Fruit fly (Drosophila melanogaster) whole organism, prepupa: ENCODE measurements around the gene Lam.

Experiments
- Blimp-1 ChIP-seq: fragments of 200-800 bp; sonication (Bioruptor generic); optimal IDR thresholded peaks from 3 replicates; lab custom pipeline; 2017; ENCODE audit warnings: missing biosample characterization, missing genetic modification characterization, mild to moderate bottlenecking, moderate library complexity, missing genetic modification reagents
- CG10669 ChIP-seq: fragments of 200-800 bp; sonication (Bioruptor generic); optimal IDR thresholded peaks from 3 replicates; lab custom pipeline; 2018; ENCODE audit warnings: missing biosample characterization, mild to moderate bottlenecking, missing genetic modification characterization, moderate library complexity
- CG11762 ChIP-seq: fragments of 200-800 bp; sonication (Bioruptor generic); optimal IDR thresholded peaks from 3 replicates; lab custom pipeline; 2016; ENCODE audit warnings: missing biosample characterization, missing genetic modification characterization; ENCODE audit not compliant: insufficient read depth
- CG1621 ChIP-seq: fragments of 200-800 bp; sonication (Bioruptor generic); optimal IDR thresholded peaks from 3 replicates; lab custom pipeline; 2018; ENCODE audit warnings: missing biosample characterization, mild to moderate bottlenecking, missing genetic modification characterization
- CG3032 ChIP-seq: fragments of 200-800 bp; optimal IDR thresholded peaks from 2 replicates; lab custom pipeline; 2019; ENCODE audit warnings: missing biosample characterization, mild to moderate bottlenecking, missing genetic modification characterization, moderate library complexity
- CG31627 ChIP-seq: fragments of 200-800 bp; sonication (Bioruptor generic); optimal IDR thresholded peaks from 3 replicates; lab custom pipeline; 2016; ENCODE audit warnings: missing biosample characterization, missing genetic modification characterization
- CG4318 ChIP-seq: fragments of 200-800 bp; sonication (Bioruptor generic); optimal IDR thresholded peaks from 3 replicates; lab custom pipeline; 2017; ENCODE audit warnings: missing biosample characterization, mild to moderate bottlenecking, missing genetic modification characterization
- CG6163 ChIP-seq: fragments of 200-800 bp; sonication (Bioruptor generic); IDR thresholded peaks from 3 replicates; pipeline ENCODE4 v1.3.6; 2022; ENCODE audit warnings: missing biosample characterization, missing genetic modification characterization
- CG6276 ChIP-seq: fragments of 200-800 bp; sonication (Bioruptor generic); optimal IDR thresholded peaks from 2 replicates; lab custom pipeline; 2017; ENCODE audit warnings: missing biosample characterization, mild to moderate bottlenecking, missing genetic modification characterization
- CG6854 ChIP-seq: fragments of 200-800 bp; sonication (Bioruptor generic); optimal IDR thresholded peaks from 2 replicates; lab custom pipeline; 2017; ENCODE audit warnings: missing biosample characterization, mild to moderate bottlenecking, missing genetic modification characterization
- CG7368 ChIP-seq: fragments of 200-800 bp; sonication (Bioruptor generic); optimal IDR thresholded peaks from 3 replicates; lab custom pipeline; 2016; ENCODE audit warnings: missing biosample characterization, missing genetic modification characterization
- CG8632 ChIP-seq: fragments of 200-800 bp; sonication (Bioruptor generic); optimal IDR thresholded peaks from 3 replicates; lab custom pipeline; 2016; ENCODE audit warnings: missing biosample characterization, missing genetic modification characterization
- Eip78C ChIP-seq: fragments of 200-800 bp; sonication (Bioruptor generic); peaks from one replicate; lab custom pipeline; 2016; ENCODE audit warnings: missing biosample characterization, missing genetic modification characterization
- Ets21C ChIP-seq: fragments of 200-800 bp; sonication (Bioruptor generic); optimal IDR thresholded peaks from 3 replicates; lab custom pipeline; 2016; ENCODE audit warnings: missing biosample characterization, missing genetic modification characterization
- Ets96B ChIP-seq: fragments of 200-800 bp; optimal IDR thresholded peaks from 2 replicates; lab custom pipeline; 2019; ENCODE audit warnings: missing biosample characterization, mild to moderate bottlenecking, missing genetic modification characterization, moderate library complexity
- Hr39 ChIP-seq: fragments of 200-800 bp; sonication (Bioruptor generic); optimal IDR thresholded peaks from 2 replicates; lab custom pipeline; 2016; ENCODE audit warnings: missing biosample characterization, missing genetic modification characterization
- Lpt ChIP-seq: fragments of 200-800 bp; sonication (Bioruptor generic); optimal IDR thresholded peaks from 3 replicates; lab custom pipeline; 2016; ENCODE audit warnings: missing biosample characterization, missing genetic modification characterization
- OdsH ChIP-seq: fragments of 200-800 bp; sonication (Bioruptor generic); optimal IDR thresholded peaks from 3 replicates; lab custom pipeline; 2016; ENCODE audit warnings: missing biosample characterization, missing genetic modification characterization
- Sox14 ChIP-seq: fragments of 200-800 bp; sonication (Bioruptor generic); optimal IDR thresholded peaks from 3 replicates; lab custom pipeline; 2016; ENCODE audit warnings: missing biosample characterization, missing genetic modification characterization
- achi ChIP-seq: fragments of 200-800 bp; sonication (Bioruptor generic); optimal IDR thresholded peaks from 3 replicates; lab custom pipeline; 2016; ENCODE audit warnings: missing biosample characterization, missing genetic modification characterization
- acj6 ChIP-seq: fragments of 200-800 bp; sonication (Bioruptor generic); optimal IDR thresholded peaks from 3 replicates; lab custom pipeline; 2016; ENCODE audit warnings: missing biosample characterization, missing genetic modification characterization
- esn ChIP-seq: fragments of 200-800 bp; sonication (Bioruptor generic); optimal IDR thresholded peaks from 2 replicates; lab custom pipeline; 2016; ENCODE audit warnings: missing biosample characterization, mild to moderate bottlenecking, missing genetic modification characterization, moderate library complexity
- fd59A ChIP-seq: fragments of 200-800 bp; sonication (Bioruptor generic); optimal IDR thresholded peaks from 2 replicates; lab custom pipeline; 2017; ENCODE audit warnings: missing biosample characterization, mild to moderate bottlenecking, missing genetic modification characterization, missing genetic modification reagents
- fkh ChIP-seq: fragments of 200-800 bp; sonication (Bioruptor generic); optimal IDR thresholded peaks from 3 replicates; lab custom pipeline; 2017; ENCODE audit warnings: missing biosample characterization, mild to moderate bottlenecking, missing genetic modification characterization, moderate library complexity
- lz ChIP-seq: fragments of 200-800 bp; sonication (Bioruptor generic); optimal IDR thresholded peaks from 3 replicates; lab custom pipeline; 2016; ENCODE audit warnings: missing biosample characterization, missing genetic modification characterization
- pdm3 ChIP-seq: fragments of 200-800 bp; sonication (Bioruptor generic); optimal IDR thresholded peaks from 3 replicates; lab custom pipeline; 2016; ENCODE audit warnings: missing biosample characterization, missing genetic modification characterization
- salr ChIP-seq, 2 experiments: fragments of 200-800 bp; sonication (Bioruptor generic); optimal IDR thresholded peaks; 3 replicates each; lab custom pipeline; 2016 to 2018; ENCODE audit warnings: missing biosample characterization in 2 of 2, missing genetic modification characterization in 2 of 2, mild to moderate bottlenecking in 1 of 2
- ss ChIP-seq, 2 experiments: fragments of 200-800 bp; sonication (Bioruptor generic); optimal IDR thresholded peaks; 2 replicates in 1 of 2; 3 replicates in 1 of 2; lab custom pipeline; 2017 to 2018; ENCODE audit warnings: mild to moderate bottlenecking in 2 of 2, missing biosample characterization in 2 of 2, missing genetic modification characterization in 2 of 2, moderate library complexity in 1 of 2
- svp ChIP-seq: fragments of 200-800 bp; sonication (Bioruptor generic); peaks from one replicate; lab custom pipeline; 2016; ENCODE audit warnings: missing biosample characterization, missing genetic modification characterization
- topi ChIP-seq: fragments of 200-800 bp; sonication (Bioruptor generic); optimal IDR thresholded peaks from 3 replicates; lab custom pipeline; 2016; ENCODE audit warnings: missing biosample characterization, missing genetic modification characterization
- vri ChIP-seq: fragments of 200-800 bp; sonication (Bioruptor generic); optimal IDR thresholded peaks from 3 replicates; lab custom pipeline; 2016; ENCODE audit warnings: missing biosample characterization, mild to moderate bottlenecking, missing genetic modification characterization

Gene Lam

DNA sequence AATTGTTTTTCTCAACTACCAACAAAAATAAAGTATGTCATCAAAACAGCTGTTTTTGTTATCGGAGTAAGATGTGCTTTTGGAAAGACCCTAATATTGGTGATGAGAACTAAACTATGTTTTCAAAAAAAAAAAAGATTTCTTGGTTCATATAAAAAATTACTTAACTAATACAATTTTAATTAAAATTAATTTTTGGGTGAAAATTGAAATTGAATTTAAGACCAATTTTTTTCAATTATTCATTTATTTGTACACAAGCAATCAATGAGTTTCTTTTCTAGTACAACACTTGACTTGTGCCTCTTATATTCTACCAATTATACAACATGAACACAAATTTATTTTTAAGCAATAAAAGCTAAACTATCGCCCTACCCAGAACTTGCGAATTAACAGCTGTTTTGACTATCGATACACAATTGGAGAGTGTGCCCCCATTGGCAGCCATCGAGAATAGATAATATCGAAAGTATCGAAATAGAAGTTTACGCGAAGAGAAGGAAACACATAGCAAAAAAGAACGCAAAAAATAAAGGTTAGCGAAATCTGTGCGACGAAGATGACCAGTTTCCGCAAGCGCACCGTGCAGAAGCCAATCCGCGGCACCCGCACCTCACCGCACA lies 18.3 kb upstream of the Lam start, which contains the start of the genes Vps52 and Elp4 (continued):
- TF ChIP-seq Lpt (GFP tag; lab: Kevin White, UChicago) (peak; percentile 55), pdm3 (GFP tag; lab: Kevin White, UChicago) (no peak), esn (peak; percentile 77), acj6 (no peak), CG8632 (GFP tag; lab: Kevin White, UChicago) (peak; percentile 55), lz (GFP tag; lab: Kevin White, UChicago) (peak; percentile 72), ss (GFP tag; optimal IDR thresholded peaks at IDR 0.05; lab: Kevin White, UChicago) (no peak), Ets21C (GFP tag; lab: Kevin White, UChicago) (no peak)

DNA sequence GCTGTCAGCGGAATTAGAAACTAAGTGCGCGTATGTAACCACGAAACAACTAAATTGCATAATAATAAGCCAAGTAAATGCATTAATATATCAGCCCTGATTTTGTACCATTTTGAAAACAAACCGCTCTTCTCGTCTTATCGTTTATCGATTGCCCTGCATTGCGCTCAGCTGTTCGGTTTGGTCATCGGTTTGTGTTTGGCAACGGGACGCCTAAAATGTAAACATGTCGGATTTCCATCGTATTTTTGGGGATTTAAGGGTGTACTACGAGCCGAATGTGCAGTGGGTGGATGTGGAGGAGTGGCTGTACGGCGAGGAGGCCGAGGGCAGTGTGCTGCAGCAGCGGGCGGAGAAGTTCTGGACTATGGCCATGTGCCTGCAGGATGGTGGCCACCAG lies 16.6 kb upstream of the Lam start, which contains the start of gene Cap-D3:
Gene Cap-D3 (plus strand): TSS at position 183 of the 400 bp plus-strand sequence.
- no peak for TF ChIP-seq Hr39 (GFP tag; lab: Kevin White, UChicago)
- TF ChIP-seq fkh (GFP tag; lab: Kevin White, UChicago), result peak; percentile 86
- TF ChIP-seq CG11762 (GFP tag; lab: Kevin White, UChicago), result no peak
- no peak for TF ChIP-seq CG6854 (GFP tag; lab: Kevin White, UChicago)
- TF ChIP-seq CG7368, result no peak
- TF ChIP-seq vri, result no peak

DNA sequence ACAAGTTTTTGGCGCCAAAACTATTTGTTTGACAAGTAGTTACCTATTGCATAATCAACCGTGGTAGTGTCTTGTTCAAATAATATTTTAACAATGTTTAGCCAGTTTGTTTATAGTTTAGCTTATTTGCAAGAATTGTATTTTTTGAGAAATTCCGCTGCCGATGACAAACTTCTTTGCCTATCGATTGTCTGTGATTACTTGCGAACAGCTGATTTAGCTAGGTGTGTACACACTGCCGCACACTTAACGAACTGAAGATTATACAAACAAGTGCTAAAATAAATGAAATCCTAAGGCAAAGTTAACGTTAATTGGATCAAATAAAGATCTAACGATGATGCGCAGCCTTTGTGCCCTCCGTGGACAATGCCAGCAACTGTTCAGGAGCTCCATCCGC lies 15.5 kb upstream of the Lam start, which contains the start of gene Cox11:
Gene Cox11 (plus strand): TSS at position 220 of the 400 bp plus-strand sequence.
- TF ChIP-seq ss (GFP tag; optimal IDR thresholded peaks at IDR 0.05; lab: Kevin White, UChicago) (no peak), OdsH (GFP tag; lab: Kevin White, UChicago) (no peak), lz (GFP tag; lab: Kevin White, UChicago) (no peak)
- TF ChIP-seq, all 60 proteins: peak for 0

DNA sequence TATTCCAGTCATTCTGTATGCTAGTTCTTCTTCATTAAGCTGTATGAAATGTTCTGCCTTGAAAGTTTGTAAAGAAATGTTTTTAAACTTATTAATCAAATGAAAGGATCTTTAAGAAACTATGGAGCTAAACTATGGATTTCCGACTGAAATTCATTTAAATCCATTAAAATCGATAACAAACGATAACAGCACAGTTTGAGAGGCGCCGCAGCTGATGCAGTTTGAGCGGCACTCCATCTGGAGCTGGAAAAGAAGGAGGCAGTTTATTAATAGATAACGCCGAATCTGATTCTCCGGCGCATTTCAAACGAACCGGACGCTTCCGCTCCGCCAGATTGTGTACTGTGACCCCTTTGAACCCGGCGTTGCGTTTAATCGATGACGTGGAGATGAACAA lies 14.4 kb upstream of the Lam start, which contains the start of gene CG31915:
Gene CG31915 (plus strand): TSS at position 263 of the 400 bp plus-strand sequence.
- TF ChIP-seq vri, result no peak
- no peak for TF ChIP-seq OdsH (GFP tag; lab: Kevin White, UChicago)
- TF ChIP-seq CG1621 (tag; lab: Kevin White, UChicago), result peak; percentile 68

DNA sequence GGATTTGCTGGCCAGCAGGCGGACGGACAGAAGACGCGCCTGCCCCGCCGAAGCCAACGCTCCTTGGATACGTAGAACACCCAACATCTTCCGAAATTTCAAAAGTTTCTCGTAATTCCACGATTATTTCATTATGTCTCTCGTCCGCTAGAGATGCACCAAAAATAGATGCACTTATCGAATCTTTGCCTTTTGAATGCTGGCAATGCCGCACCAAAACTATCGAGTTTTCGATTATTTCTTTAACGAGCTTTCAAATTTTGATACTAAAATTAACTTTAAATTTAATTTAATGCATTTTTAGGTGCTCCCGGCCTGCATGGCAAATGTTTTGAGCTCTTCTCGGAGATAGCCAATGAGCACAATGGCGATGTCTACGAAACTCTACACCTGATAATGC lies 10.2 kb upstream of the Lam start, which contains the start of gene Coq6:
Gene Coq6 (minus strand): TSS at position 163 of the 400 bp plus-strand sequence.
- TF ChIP-seq CG6163 (GFP tag; lab: Robert Waterston, UW) (0 out of 3 replicates have a peak, but pooled peaks have one; percentile 26), Sox14 (GFP tag; lab: Kevin White, UChicago) (no peak)

DNA sequence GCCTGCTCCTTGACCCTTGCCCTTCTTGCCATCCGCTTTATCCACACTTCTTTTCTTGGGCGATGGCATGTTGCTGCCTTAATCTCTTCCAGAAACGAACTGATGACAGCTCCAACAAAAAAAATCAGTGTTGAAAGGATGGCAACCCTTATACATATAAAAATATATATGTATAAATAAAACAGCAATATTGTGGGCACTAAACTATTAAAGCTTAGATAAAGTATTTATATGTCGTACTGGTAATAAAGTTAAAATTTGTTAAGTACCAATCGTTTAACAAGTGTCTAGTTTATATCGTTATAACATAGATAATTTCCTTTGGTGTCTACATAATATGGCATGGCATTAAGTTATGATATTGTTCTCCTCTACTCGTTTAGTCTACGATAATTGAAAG lies 5.6 kb upstream of the Lam start, which contains the start of gene tomb:
Gene tomb (minus strand): TSS at position 101 of the 400 bp plus-strand sequence.
- no peak for TF ChIP-seq CG10669 (GFP tag; lab: Kevin White, UChicago)
- no peak for TF ChIP-seq CG11762 (GFP tag; lab: Kevin White, UChicago)
- TF ChIP-seq Eip78C (GFP tag; lab: Kevin White, UChicago), result no peak
- TF ChIP-seq topi (GFP tag; lab: Kevin White, UChicago), result no peak
- TF ChIP-seq Ets96B (tag; lab: Kevin White, UChicago), result no peak
- no peak for TF ChIP-seq CG4318 (GFP tag; lab: Kevin White, UChicago)
- TF ChIP-seq salr (GFP tag; optimal IDR thresholded peaks at IDR 0.05; lab: Kevin White, UChicago), result no peak
- TF ChIP-seq OdsH (GFP tag; lab: Kevin White, UChicago), result no peak
- no peak for TF ChIP-seq CG7368
- no peak for TF ChIP-seq CG8632 (GFP tag; lab: Kevin White, UChicago)
- no peak for TF ChIP-seq Blimp-1 (GFP tag; lab: Kevin White, UChicago)
- no peak for TF ChIP-seq vri
- TF ChIP-seq fd59A (GFP tag; lab: Kevin White, UChicago), result no peak

DNA sequence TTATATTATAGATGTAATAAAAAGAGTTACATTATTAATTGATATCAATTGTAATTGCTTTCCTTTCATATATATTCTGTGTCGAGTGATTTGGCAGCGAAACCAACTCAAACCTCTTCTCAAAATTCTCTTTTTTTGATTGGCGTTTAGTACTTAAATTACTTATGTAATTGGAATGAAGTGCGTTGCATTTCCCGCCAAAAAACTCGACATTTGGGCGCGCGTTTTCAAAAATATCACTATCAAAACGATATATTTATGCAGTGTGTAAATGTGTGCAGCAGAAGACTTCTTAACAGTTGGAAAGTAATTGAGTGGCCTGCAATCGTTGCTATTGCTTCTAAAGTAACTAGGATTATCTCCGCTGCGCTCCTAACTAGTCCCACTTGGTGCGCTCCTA lies 5.2 kb upstream of the Lam start:
- TF ChIP-seq svp (GFP tag; lab: Kevin White, UChicago) (no peak), CG31627 (no peak), achi (GFP tag; lab: Kevin White, UChicago) (no peak), CG1621 (tag; lab: Kevin White, UChicago) (no peak), CG6276 (GFP tag; lab: Kevin White, UChicago) (no peak), CG8632 (GFP tag; lab: Kevin White, UChicago) (no peak), CG3032 (no peak), CG10669 (GFP tag; lab: Kevin White, UChicago) (no peak), CG6163 (GFP tag; lab: Robert Waterston, UW) (no peak)
- TF ChIP-seq, all 60 proteins: peak for 0
